Fruit fly (Drosophila melanogaster): ENCODE results near the gene holn1.

The holn1 gene

DNA sequence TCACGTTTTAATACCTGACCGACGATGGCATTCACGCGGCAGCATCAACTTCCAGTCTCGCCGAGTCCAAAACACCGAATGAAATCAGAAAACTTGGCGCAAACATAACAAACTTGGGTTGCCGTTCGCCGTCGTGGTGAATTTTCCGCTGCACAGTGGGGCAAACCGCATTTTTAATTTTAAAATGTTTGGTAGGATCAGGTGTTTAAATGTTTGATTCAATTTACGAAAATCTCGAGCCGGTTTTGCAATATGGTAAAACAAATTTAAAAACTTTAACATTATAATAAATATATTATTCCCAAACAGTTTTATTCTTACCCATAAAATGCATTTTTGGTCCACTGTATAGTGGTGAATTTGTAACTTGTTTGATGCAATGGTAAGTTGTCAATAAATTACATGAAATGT lies 38.5 kb downstream of the holn1 start, which contains the start of gene RluA-1 (continued):
- peak; percentile 85 for TF ChIP-seq Eip93F (GFP tag; optimal IDR thresholded peaks at IDR 0.05)
- peak; percentile 99 for TF ChIP-seq CG32006 (GFP tag; optimal IDR thresholded peaks at IDR 0.05)
- peak; percentile 99 for TF ChIP-seq CG15336 (GFP tag; IDR thresholded peaks at IDR 0.05)
- TF ChIP-seq svp (GFP tag), result peak; percentile 96
- TF ChIP-seq Sox102F (GFP tag; optimal IDR thresholded peaks at IDR 0.05), result peak; percentile 93
- peak; percentile 99 for TF ChIP-seq CG8119 (GFP tag; IDR thresholded peaks at IDR 0.05)
- peak; percentile 82 for TF ChIP-seq Hr39 (GFP tag; optimal IDR thresholded peaks at IDR 0.05)
- TF ChIP-seq CG6276 (GFP tag; optimal IDR thresholded peaks at IDR 0.05), result peak; percentile 99
- TF ChIP-seq Ets96B (tag; optimal IDR thresholded peaks at IDR 0.05), result peak; percentile 98
- peak; percentile 96 for TF ChIP-seq achi (GFP tag; optimal IDR thresholded peaks at IDR 0.05)
- TF ChIP-seq CG16779 (tag; optimal IDR thresholded peaks at IDR 0.05), result peak; percentile 93
- TF ChIP-seq CG3919 (GFP tag; optimal IDR thresholded peaks at IDR 0.05), result peak; percentile 97
- TF ChIP-seq fd59A (GFP tag; optimal IDR thresholded peaks at IDR 0.05), result peak; percentile 96
- peak; percentile 98 for TF ChIP-seq CG11294 (GFP tag; IDR thresholded peaks at IDR 0.05)
- TF ChIP-seq dsx (GFP tag; optimal IDR thresholded peaks at IDR 0.05; ENCODE audit: poor library complexity, severe bottlenecking), result peak; percentile 96
- TF ChIP-seq esn (GFP tag; optimal IDR thresholded peaks at IDR 0.05), result peak; percentile 94
- TF ChIP-seq Gug (GFP tag; IDR thresholded peaks at IDR 0.05), result peak; percentile 99
- peak; percentile 93 for TF ChIP-seq CG9139 (GFP tag; optimal IDR thresholded peaks at IDR 0.05)
- peak; percentile 96 for TF ChIP-seq CG8632 (GFP tag; optimal IDR thresholded peaks at IDR 0.05)
- peak; percentile 79 for TF ChIP-seq CG6854 (GFP tag; optimal IDR thresholded peaks at IDR 0.05)
- TF ChIP-seq Met (GFP tag; optimal IDR thresholded peaks at IDR 0.05), result peak; percentile 85
- peak; percentile 82 for TF ChIP-seq Blimp-1 (GFP tag; optimal IDR thresholded peaks at IDR 0.05)
- TF ChIP-seq ss (GFP tag; optimal IDR thresholded peaks at IDR 0.05), result peak; percentile 93 to 96
- peak; percentile 96 for TF ChIP-seq CG1621 (tag; optimal IDR thresholded peaks at IDR 0.05)
- TF ChIP-seq CG3032 (tag; optimal IDR thresholded peaks at IDR 0.05), result peak; percentile 97
- peak; percentile 94 for TF ChIP-seq CG6808 (GFP tag; optimal IDR thresholded peaks at IDR 0.05)

DNA sequence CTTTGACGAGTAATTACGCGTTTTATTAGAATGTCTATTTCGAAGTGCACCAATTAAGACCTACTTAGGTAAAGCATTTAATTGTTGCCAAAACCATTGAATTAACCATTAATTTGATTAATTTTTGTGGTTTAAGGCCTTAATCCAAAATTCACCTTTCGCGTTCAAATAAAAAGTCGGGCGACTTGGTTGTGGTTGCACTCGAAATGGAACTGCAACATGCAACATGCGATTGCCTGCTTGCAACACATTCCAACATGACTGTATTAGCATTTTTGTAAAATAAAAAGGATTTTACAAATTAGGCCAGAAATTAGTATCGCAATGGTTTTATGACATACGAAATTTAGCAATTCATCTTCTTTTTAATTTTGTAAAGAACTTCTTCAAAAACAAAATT lies 39.0 kb downstream of the holn1 start:
- no peak for TF ChIP-seq fkh (GFP tag; optimal IDR thresholded peaks at IDR 0.05)
- no peak for TF ChIP-seq spab (GFP tag; optimal IDR thresholded peaks at IDR 0.05)
- TF ChIP-seq CG8319 (GFP tag; optimal IDR thresholded peaks at IDR 0.05), result no peak

DNA sequence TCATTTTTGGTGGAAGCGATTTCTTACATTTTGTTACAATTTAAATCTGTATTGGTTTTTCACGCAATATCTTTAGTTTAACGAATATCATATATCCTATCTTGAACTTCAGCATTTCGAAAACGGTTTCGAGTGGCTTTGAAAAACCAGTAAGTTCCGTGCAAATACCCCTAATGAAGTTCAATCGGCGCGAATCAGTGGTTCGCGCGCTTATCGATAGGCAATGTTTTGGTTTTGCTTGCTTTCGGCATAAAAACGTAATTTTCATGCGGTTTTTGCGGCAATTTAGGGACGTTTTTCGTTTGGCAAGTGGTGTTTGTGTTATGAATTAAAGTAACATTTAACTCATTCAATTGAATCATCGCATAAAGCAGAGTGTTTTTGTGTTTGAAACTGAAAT lies 41.1 kb downstream of the holn1 start, which contains the start of gene RluA-2:
Gene RluA-2, plus strand, starts transcription at position 195 of the 400 bp plus-strand sequence.
- TF ChIP-seq CG11762 (GFP tag; optimal IDR thresholded peaks at IDR 0.05; ENCODE audit: insufficient read depth) (no peak), CG3919 (GFP tag; optimal IDR thresholded peaks at IDR 0.05) (no peak), Hr4 (GFP tag; optimal IDR thresholded peaks at IDR 0.05) (no peak)

DNA sequence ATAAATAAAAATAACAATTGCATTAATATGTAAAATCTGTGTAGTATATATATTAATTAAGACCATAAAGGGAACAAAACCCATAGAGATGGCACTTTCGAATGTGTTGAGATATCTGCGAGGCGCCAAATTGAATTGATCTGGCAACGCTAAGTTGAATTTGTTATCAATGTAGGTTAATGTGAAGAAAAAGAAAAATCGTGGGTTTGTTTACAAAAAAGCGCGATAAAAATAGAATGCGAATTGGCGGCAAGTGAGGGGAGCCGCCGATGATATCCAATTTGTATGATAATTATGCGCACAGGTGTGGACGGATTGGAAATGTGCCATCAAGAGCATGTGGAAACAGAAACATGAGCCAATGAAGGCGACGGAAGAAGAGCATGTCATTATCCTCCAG lies 44.1 kb downstream of the holn1 start:
- TF ChIP-seq fkh (GFP tag; optimal IDR thresholded peaks at IDR 0.05) (peak; percentile 59), CG15336 (GFP tag; IDR thresholded peaks at IDR 0.05) (peak; percentile 33; the same call in 1 of the 2 replicates), Ets21C (GFP tag; optimal IDR thresholded peaks at IDR 0.05) (no peak), lz (GFP tag; optimal IDR thresholded peaks at IDR 0.05) (no peak), Sox14 (GFP tag; optimal IDR thresholded peaks at IDR 0.05) (no peak), CG8119 (GFP tag; IDR thresholded peaks at IDR 0.05) (peak; percentile 31; the same call in 1 of the 3 replicates)

DNA sequence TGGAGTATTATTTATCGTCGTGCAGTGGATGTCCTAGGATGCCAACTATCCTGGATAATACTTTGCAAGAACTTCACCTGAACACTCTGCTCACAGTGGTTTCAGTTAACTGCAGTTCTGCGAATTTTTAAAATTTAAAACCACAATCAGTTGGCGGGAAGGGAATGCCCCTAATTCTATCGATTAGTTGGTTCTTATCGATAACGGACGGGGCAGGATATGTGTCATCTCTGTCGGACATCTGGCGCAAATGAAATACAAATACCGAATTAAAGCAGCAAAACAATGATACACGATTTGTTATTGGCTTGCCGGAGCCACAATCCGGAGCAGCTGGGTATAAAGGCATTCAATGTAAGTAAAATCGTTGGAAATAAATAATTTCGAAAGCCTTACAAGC lies 47.3 kb downstream of the holn1 start, which contains the start of gene Grip75:
Gene Grip75, plus strand, starts transcription at position 223 of the 400 bp plus-strand sequence.
- no peak for TF ChIP-seq fd85E (GFP tag; optimal IDR thresholded peaks at IDR 0.05)
- TF ChIP-seq pdm3 (GFP tag; optimal IDR thresholded peaks at IDR 0.05), result no peak
- no peak for TF ChIP-seq Sox15 (GFP tag; optimal IDR thresholded peaks at IDR 0.05)
- TF ChIP-seq dsx (GFP tag; optimal IDR thresholded peaks at IDR 0.05; ENCODE audit: poor library complexity, severe bottlenecking), result no peak
- no peak for TF ChIP-seq dac (GFP tag; optimal IDR thresholded peaks at IDR 0.05)
- no peak for TF ChIP-seq CG6854 (GFP tag; optimal IDR thresholded peaks at IDR 0.05)
- TF ChIP-seq Eip93F (GFP tag; optimal IDR thresholded peaks at IDR 0.05), result no peak
- no peak for TF ChIP-seq CG34406 (GFP tag; optimal IDR thresholded peaks at IDR 0.05)
